Fruit fly (Drosophila melanogaster): Measurements from ENCODE around the gene Cul5.

Cul5 gene

DNA sequence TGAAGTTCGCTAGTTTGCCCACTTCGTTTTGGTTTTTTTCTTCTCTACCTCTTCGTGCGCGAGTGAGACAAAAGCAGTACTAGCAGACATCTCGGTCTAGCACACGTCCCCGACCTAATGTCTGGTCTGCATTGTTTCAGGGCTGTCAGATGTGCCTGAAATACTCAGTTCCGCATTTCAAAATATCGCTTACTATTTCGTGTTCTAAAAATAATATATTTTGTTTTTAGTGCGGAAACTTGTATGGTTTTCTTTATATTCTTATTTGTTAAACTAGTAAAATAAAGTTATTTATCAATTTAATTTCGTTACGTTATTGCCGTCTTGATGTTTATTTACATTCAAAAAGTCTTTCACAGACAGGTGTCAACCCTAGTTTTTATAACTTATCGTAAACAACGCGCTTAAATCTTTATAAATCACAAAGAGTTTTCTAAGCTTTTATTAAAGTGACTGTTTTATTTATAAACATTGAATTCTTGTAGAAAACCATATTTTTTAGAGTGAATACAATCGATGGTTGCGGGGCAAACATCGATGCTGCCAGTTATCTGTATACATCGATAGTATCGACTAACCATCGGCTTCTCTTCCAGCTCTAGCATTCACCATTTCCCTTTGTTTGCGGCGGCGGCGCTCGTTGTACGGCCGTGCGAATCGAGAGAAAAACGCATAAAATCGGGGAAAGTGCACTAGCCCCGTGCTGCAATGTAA lies 589 bp upstream of the Cul5 start:
- TF ChIP-seq jim (GFP tag; optimal IDR thresholded peaks at IDR 0.05) (peak; percentile 87), HLH106 (tag; optimal IDR thresholded peaks at IDR 0.05) (peak; percentile 88), Sp1 (GFP tag; optimal IDR thresholded peaks at IDR 0.05) (peak; percentile 80), Hr83 (GFP tag; optimal IDR thresholded peaks at IDR 0.05; ENCODE audit: poor library complexity, severe bottlenecking) (peak; percentile 74), h (GFP tag; optimal IDR thresholded peaks at IDR 0.05) (peak; percentile 43), Jra (GFP tag; optimal IDR thresholded peaks at IDR 0.05) (peak; percentile 59), Myc (optimal IDR thresholded peaks at IDR 0.05) (no peak), usp (GFP tag; optimal IDR thresholded peaks at IDR 0.05) (no peak), CG32264 (GFP tag; optimal IDR thresholded peaks at IDR 0.05) (no peak), ey (GFP tag; optimal IDR thresholded peaks at IDR 0.05) (peak; percentile 51), Abd-B (GFP tag; optimal IDR thresholded peaks at IDR 0.05) (no peak), woc (GFP tag; optimal IDR thresholded peaks at IDR 0.05) (peak; percentile 73), N (GFP tag; optimal IDR thresholded peaks at IDR 0.05) (no peak), CrebA (GFP tag; optimal IDR thresholded peaks at IDR 0.05; ENCODE audit: borderline replicate concordance) (no peak), Hr78 (GFP tag; optimal IDR thresholded peaks at IDR 0.05) (no peak), Mio (GFP tag; optimal IDR thresholded peaks at IDR 0.05) (no peak), Vsx2 (GFP tag; optimal IDR thresholded peaks at IDR 0.05; ENCODE audit: partially characterized antibody) (no peak), Dfd (GFP tag; optimal IDR thresholded peaks at IDR 0.05) (no peak), br (GFP tag; optimal IDR thresholded peaks at IDR 0.05) (peak; percentile 66), fru (GFP tag; optimal IDR thresholded peaks at IDR 0.05) (peak; percentile 71), GATAd (GFP tag; optimal IDR thresholded peaks at IDR 0.05) (peak; percentile 70), dsf (GFP tag; optimal IDR thresholded peaks at IDR 0.05; ENCODE audit: borderline replicate concordance) (peak; percentile 61), tai (GFP tag; optimal IDR thresholded peaks at IDR 0.05) (no peak), brk (GFP tag; optimal IDR thresholded peaks at IDR 0.05) (no peak), OdsH (GFP tag; optimal IDR thresholded peaks at IDR 0.05) (peak; percentile 36), pan (optimal IDR thresholded peaks at IDR 0.05) (no peak), CG9705 (GFP tag; optimal IDR thresholded peaks at IDR 0.05) (peak; percentile 58), Rel (GFP tag; optimal IDR thresholded peaks at IDR 0.05) (no peak), Rel (tag; optimal IDR thresholded peaks at IDR 0.05) (peak; percentile 10), psq (GFP tag; optimal IDR thresholded peaks at IDR 0.05) (peak; percentile 84), dl (GFP tag; optimal IDR thresholded peaks at IDR 0.05; ENCODE audit: insufficient read depth in 1 of 2, partially characterized antibody in 2 of 2) (no peak), sage (GFP tag; optimal IDR thresholded peaks at IDR 0.05) (peak; percentile 38), Hnf4 (GFP tag; optimal IDR thresholded peaks at IDR 0.05) (peak; percentile 66), lola (GFP tag; optimal IDR thresholded peaks at IDR 0.05) (no peak), Dif (GFP tag; optimal IDR thresholded peaks at IDR 0.05; ENCODE audit: partially characterized antibody) (no peak), dmrt93B (GFP tag; optimal IDR thresholded peaks at IDR 0.05) (peak; percentile 74), rgr (GFP tag; optimal IDR thresholded peaks at IDR 0.05) (peak; percentile 52), sv (GFP tag; optimal IDR thresholded peaks at IDR 0.05) (peak; percentile 51), foxo (GFP tag; optimal IDR thresholded peaks at IDR 0.05) (peak; percentile 6 to 78)

DNA sequence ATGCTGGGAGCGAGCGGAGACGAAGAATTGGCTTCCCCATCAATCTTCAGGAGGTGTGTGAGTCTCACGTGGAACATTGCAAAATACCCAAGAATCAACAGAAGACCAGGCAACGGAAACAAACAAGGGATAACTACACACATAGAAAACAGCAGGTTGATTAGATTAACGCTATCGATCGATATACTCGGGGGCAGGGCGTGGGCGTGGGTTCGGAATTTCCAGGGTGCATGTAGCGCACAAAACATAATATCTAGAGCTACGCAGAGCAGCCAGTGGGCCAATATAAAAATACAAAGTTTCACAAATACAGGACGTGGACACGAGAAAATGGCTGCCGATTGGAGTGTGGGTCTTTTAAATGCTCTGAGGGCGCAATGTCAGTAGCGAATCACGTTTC lies 3.4 kb downstream of the Cul5 start:
- TF ChIP-seq woc (GFP tag; optimal IDR thresholded peaks at IDR 0.05): no peak
- no peak for TF ChIP-seq Jra (GFP tag; optimal IDR thresholded peaks at IDR 0.05)
- TF ChIP-seq GATAd (GFP tag; optimal IDR thresholded peaks at IDR 0.05): no peak
- TF ChIP-seq jim (GFP tag; optimal IDR thresholded peaks at IDR 0.05): no peak
- TF ChIP-seq rgr (GFP tag; optimal IDR thresholded peaks at IDR 0.05): no peak
- no peak for TF ChIP-seq dmrt93B (GFP tag; optimal IDR thresholded peaks at IDR 0.05)
- TF ChIP-seq CG9705 (GFP tag; optimal IDR thresholded peaks at IDR 0.05): no peak
- TF ChIP-seq Hr78 (GFP tag; optimal IDR thresholded peaks at IDR 0.05): no peak
- TF ChIP-seq Abd-B (GFP tag; optimal IDR thresholded peaks at IDR 0.05): no peak
- no peak for TF ChIP-seq Sp1 (GFP tag; optimal IDR thresholded peaks at IDR 0.05)
- no peak for TF ChIP-seq fru (GFP tag; optimal IDR thresholded peaks at IDR 0.05)
- no peak for TF ChIP-seq br (GFP tag; optimal IDR thresholded peaks at IDR 0.05)
- TF ChIP-seq foxo (GFP tag; optimal IDR thresholded peaks at IDR 0.05): no peak
- no peak for TF ChIP-seq tai (GFP tag; optimal IDR thresholded peaks at IDR 0.05)
- no peak for TF ChIP-seq Myc (optimal IDR thresholded peaks at IDR 0.05)
- TF ChIP-seq Dfd (GFP tag; optimal IDR thresholded peaks at IDR 0.05): no peak
- TF ChIP-seq sage (GFP tag; optimal IDR thresholded peaks at IDR 0.05): no peak

Data from whole organism, wandering third instar larva.